Fruit fly (Drosophila melanogaster) whole organism, embryonic: ENCODE measurements around the gene CG32373.

Source experiments
- Awh ChIP-seq: fragments of 200-800 bp; sonication (Bioruptor generic); IDR thresholded peaks from 2 replicates; pipeline ENCODE4, ENCODE4 v1.3.6; 2022; ENCODE audit warnings: missing biosample characterization, missing genetic modification characterization
- B-H1 ChIP-seq: fragments of 200-800 bp; sonication (Bioruptor generic); IDR thresholded peaks from 3 replicates; pipeline ENCODE4 v1.3.6; 2022; ENCODE audit warnings: missing biosample characterization, missing genetic modification characterization
- BEAF-32 ChIP-seq: fragments of 200-800 bp; sonication (Bioruptor generic); optimal IDR thresholded peaks from 3 replicates; lab custom pipeline; 2017; ENCODE audit warnings: missing biosample characterization, missing genetic modification characterization, mild to moderate bottlenecking, moderate library complexity, missing genetic modification reagents
- CG10366 ChIP-seq: fragments of 200-800 bp; sonication (Bioruptor generic); IDR thresholded peaks from 2 replicates; pipeline ENCODE4 v1.3.6; 2022; ENCODE audit warnings: missing biosample characterization, missing genetic modification characterization
- CG10462 ChIP-seq: fragments of 200-800 bp; sonication (Bioruptor generic); optimal IDR thresholded peaks from 2 replicates; lab custom pipeline; 2016; ENCODE audit warnings: missing biosample characterization, missing genetic modification characterization
- CG10959 ChIP-seq: fragments of 200-800 bp; sonication (Bioruptor generic); IDR thresholded peaks from 2 replicates; pipeline ENCODE4 v1.3.6; 2022; ENCODE audit warnings: missing biosample characterization, missing genetic modification characterization
- CG11093 ChIP-seq: fragments of 200-800 bp; sonication (Bioruptor generic); IDR thresholded peaks from 3 replicates; pipeline ENCODE4 v1.3.6; 2022; ENCODE audit warnings: missing biosample characterization, missing genetic modification characterization
- CG11696 ChIP-seq: fragments of 200-800 bp; sonication (Bioruptor generic); IDR thresholded peaks from 2 replicates; pipeline ENCODE4 v1.3.6; 2022; ENCODE audit warnings: missing biosample characterization, missing genetic modification characterization
- CG12299 ChIP-seq: fragments of 200-800 bp; sonication (Bioruptor generic); optimal IDR thresholded peaks from 2 replicates; lab custom pipeline; 2018; ENCODE audit warnings: missing biosample characterization, mild to moderate bottlenecking, missing genetic modification characterization
- CG12769 ChIP-seq: fragments of 200-800 bp; sonication (Bioruptor generic); optimal IDR thresholded peaks from 2 replicates; lab custom pipeline; 2019; ENCODE audit warnings: missing biosample characterization, mild to moderate bottlenecking, missing genetic modification characterization, moderate library complexity
- CG13424 ChIP-seq: fragments of 200-800 bp; sonication (Bioruptor generic); optimal IDR thresholded peaks from 2 replicates; lab custom pipeline; 2019; ENCODE audit warnings: missing biosample characterization, mild to moderate bottlenecking, missing genetic modification characterization, moderate library complexity
- CG15269 ChIP-seq: fragments of 200-800 bp; sonication (Bioruptor generic); optimal IDR thresholded peaks from 2 replicates; lab custom pipeline; 2018; ENCODE audit warnings: missing biosample characterization, mild to moderate bottlenecking, missing genetic modification characterization, moderate library complexity
- CG1529 ChIP-seq: fragments of 200-800 bp; sonication (Bioruptor generic); optimal IDR thresholded peaks from 3 replicates; lab custom pipeline; 2018; ENCODE audit warnings: missing biosample characterization, missing genetic modification characterization
- CG16863 ChIP-seq: fragments of 200-800 bp; sonication (Bioruptor generic); optimal IDR thresholded peaks from 3 replicates; lab custom pipeline; 2016; ENCODE audit warnings: missing biosample characterization, missing genetic modification characterization
- CG17361 ChIP-seq: fragments of 200-800 bp; sonication (Bioruptor generic); IDR thresholded peaks from 3 replicates; pipeline ENCODE4 v1.3.6; 2022; ENCODE audit warnings: missing biosample characterization, missing genetic modification characterization
- CG1832 ChIP-seq: fragments of 200-800 bp; sonication (Bioruptor generic); optimal IDR thresholded peaks from 2 replicates; lab custom pipeline; 2017; ENCODE audit warnings: missing biosample characterization, mild to moderate bottlenecking, missing genetic modification characterization, inconsistent platforms
- CG30020 ChIP-seq: fragments of 200-800 bp; optimal IDR thresholded peaks from 2 replicates; lab custom pipeline; 2019; ENCODE audit warnings: missing biosample characterization, mild to moderate bottlenecking, missing genetic modification characterization, moderate library complexity
- CG31388 ChIP-seq: fragments of 200-800 bp; sonication (Bioruptor generic); optimal IDR thresholded peaks from 2 replicates; lab custom pipeline; 2016; ENCODE audit warnings: missing biosample characterization, missing genetic modification characterization
- CG3163 ChIP-seq: fragments of 200-800 bp; sonication (Bioruptor generic); optimal IDR thresholded peaks from 3 replicates; lab custom pipeline; 2016; ENCODE audit warnings: missing biosample characterization, missing genetic modification characterization
- CG32767 ChIP-seq: fragments of 200-800 bp; sonication (Bioruptor generic); IDR thresholded peaks from 2 replicates; pipeline ENCODE4 v1.3.6; 2022; ENCODE audit warnings: missing biosample characterization, missing genetic modification characterization
- CG33213 ChIP-seq: fragments of 200-800 bp; sonication (Bioruptor generic); optimal IDR thresholded peaks from 3 replicates; lab custom pipeline; 2016; ENCODE audit warnings: missing biosample characterization, missing genetic modification characterization
- CG4328 ChIP-seq: fragments of 200-800 bp; sonication (Bioruptor generic); optimal IDR thresholded peaks from 3 replicates; lab custom pipeline; 2017; ENCODE audit warnings: missing biosample characterization, missing genetic modification reagents, missing genetic modification characterization
- CG6654 ChIP-seq: fragments of 200-800 bp; sonication (Bioruptor generic); optimal IDR thresholded peaks from 2 replicates; lab custom pipeline; 2017; ENCODE audit warnings: missing biosample characterization, mild to moderate bottlenecking, missing genetic modification characterization
- CG6813 ChIP-seq: fragments of 200-800 bp; sonication (Bioruptor generic); optimal IDR thresholded peaks from 2 replicates; lab custom pipeline; 2017; ENCODE audit warnings: missing biosample characterization, missing genetic modification characterization, mild to moderate bottlenecking, moderate library complexity, missing genetic modification reagents
- Drgx ChIP-seq: fragments of 200-800 bp; sonication (Bioruptor generic); IDR thresholded peaks from 2 replicates; pipeline ENCODE4 v1.3.6; 2022; ENCODE audit warnings: missing biosample characterization, missing genetic modification characterization
- GATAe ChIP-seq: fragments of 200-800 bp; sonication (Bioruptor generic); conservative IDR thresholded peaks from 2 replicates; pipeline ENCODE4 v1.3.6; 2022; ENCODE audit warnings: missing biosample characterization, missing genetic modification characterization
- HLHmδ ChIP-seq: fragments of 200-800 bp; sonication (Bioruptor generic); optimal IDR thresholded peaks from 2 replicates; lab custom pipeline; 2018; ENCODE audit warnings: missing biosample characterization, mild to moderate bottlenecking, missing genetic modification characterization, moderate library complexity
- Mes4 ChIP-seq: fragments of 200-800 bp; sonication (Bioruptor generic); optimal IDR thresholded peaks from 2 replicates; lab custom pipeline; 2016; ENCODE audit warnings: missing biosample characterization, missing genetic modification characterization
- Oli ChIP-seq: fragments of 200-800 bp; sonication (Bioruptor generic); optimal IDR thresholded peaks from 2 replicates; lab custom pipeline; 2018; ENCODE audit warnings: missing biosample characterization, mild to moderate bottlenecking, missing genetic modification characterization, moderate library complexity
- br ChIP-seq: fragments of >200 bp; optimal IDR thresholded peaks from 2 replicates; lab custom pipeline; 2017
- cg ChIP-seq: fragments of 200-800 bp; sonication (Bioruptor generic); optimal IDR thresholded peaks from 3 replicates; lab custom pipeline; 2019; ENCODE audit warnings: missing biosample characterization, mild to moderate bottlenecking, missing genetic modification characterization, moderate library complexity
- crp ChIP-seq, 2 experiments: fragments of 200-800 bp; sonication (Bioruptor generic); optimal IDR thresholded peaks; 2 replicates in 1 of 2; 3 replicates in 1 of 2; lab custom pipeline; 2017; ENCODE audit warnings: missing biosample characterization in 2 of 2, missing genetic modification characterization in 2 of 2, mild to moderate bottlenecking in 1 of 2, moderate library complexity in 1 of 2
- danr ChIP-seq: fragments of 200-800 bp; sonication (Bioruptor generic); IDR thresholded peaks from 2 replicates; pipeline ENCODE4 v1.3.6; 2022; ENCODE audit warnings: missing biosample characterization, missing genetic modification characterization
- en ChIP-seq: fragments of 200-800 bp; sonication (Bioruptor generic); optimal IDR thresholded peaks from 2 replicates; lab custom pipeline; 2016; ENCODE audit warnings: missing biosample characterization, missing genetic modification characterization
- gem ChIP-seq: fragments of 200-800 bp; sonication (Bioruptor generic); optimal IDR thresholded peaks from 2 replicates; lab custom pipeline; 2019; ENCODE audit warnings: missing biosample characterization, mild to moderate bottlenecking, missing genetic modification characterization, moderate library complexity
- grau ChIP-seq: fragments of 200-800 bp; optimal IDR thresholded peaks from 3 replicates; lab custom pipeline; 2019; ENCODE audit warnings: missing biosample characterization, mild to moderate bottlenecking, missing genetic modification characterization, moderate library complexity
- hkb ChIP-seq, 2 experiments: fragments of 200-800 bp in 1 of 2; fragments of >200 bp in 1 of 2; sonication (Bioruptor generic) in 1 of 2; IDR thresholded peaks in 1 of 2; optimal IDR thresholded peaks in 1 of 2; 2 replicates each; pipeline versions ENCODE4 v1.3.6 to Lab custom; 2017 to 2022; ENCODE audit warnings: missing biosample characterization in 1 of 2, missing genetic modification characterization in 1 of 2
- nerfin-2 ChIP-seq: fragments of 200-800 bp; sonication (Bioruptor generic); IDR thresholded peaks from 2 replicates; pipeline ENCODE4 v1.3.6; 2022; ENCODE audit warnings: missing biosample characterization, missing genetic modification characterization; ENCODE audit not compliant: partially characterized antibody
- prd ChIP-seq, 3 experiments: fragments of >200 bp in 2 of 3; fragments of 200-800 bp in 1 of 3; sonication (Bioruptor generic) in 1 of 3; optimal IDR thresholded peaks in 2 of 3; IDR thresholded peaks in 1 of 3; 2 replicates in 2 of 3; 3 replicates in 1 of 3; pipeline versions ENCODE4 v1.3.6 to Lab custom; 2017 to 2022; ENCODE audit warnings: missing biosample characterization in 1 of 3, missing genetic modification characterization in 1 of 3
- row ChIP-seq: fragments of 200-800 bp; sonication (Bioruptor generic); IDR thresholded peaks from 3 replicates; pipeline ENCODE4 v1.3.6; 2022; ENCODE audit warnings: missing biosample characterization, missing genetic modification characterization
- sd ChIP-seq: fragments of 200-800 bp; sonication (Bioruptor generic); optimal IDR thresholded peaks from 3 replicates; lab custom pipeline; 2018; ENCODE audit warnings: missing biosample characterization, mild to moderate bottlenecking, missing genetic modification characterization, moderate library complexity
- sens ChIP-seq: fragments of 200-800 bp; sonication (Bioruptor generic); peaks from one replicate; lab custom pipeline; 2016; ENCODE audit warnings: missing biosample characterization, missing genetic modification characterization
- sens-2 ChIP-seq: fragments of 200-800 bp; sonication (Bioruptor generic); IDR thresholded peaks from 2 replicates; pipeline ENCODE4 v1.3.6; 2022; ENCODE audit warnings: missing biosample characterization, missing genetic modification characterization
- seq ChIP-seq: fragments of 200-800 bp; sonication (Bioruptor generic); IDR thresholded peaks from 2 replicates; pipeline ENCODE4 v1.3.6; 2022; ENCODE audit warnings: missing biosample characterization, missing genetic modification characterization
- sima ChIP-seq: fragments of 200-800 bp; sonication (Bioruptor generic); optimal IDR thresholded peaks from 2 replicates; lab custom pipeline; 2016; ENCODE audit warnings: missing biosample characterization, missing genetic modification characterization
- twi ChIP-seq: fragments of 200-800 bp; optimal IDR thresholded peaks from 2 replicates; lab custom pipeline; 2019; ENCODE audit warnings: missing biosample characterization, mild to moderate bottlenecking, missing genetic modification characterization, moderate library complexity
- unc-4 ChIP-seq: fragments of 200-800 bp; sonication (Bioruptor generic); IDR thresholded peaks from 2 replicates; pipeline ENCODE4 v1.3.6; 2022; ENCODE audit warnings: missing biosample characterization, missing genetic modification characterization; ENCODE audit not compliant: partially characterized antibody
- wor ChIP-seq: fragments of 200-800 bp; sonication (Bioruptor generic); IDR thresholded peaks from 2 replicates; pipeline ENCODE4 v1.3.6; 2022; ENCODE audit warnings: missing biosample characterization, missing genetic modification characterization
- zen ChIP-seq: fragments of 200-800 bp; sonication (Bioruptor generic); optimal IDR thresholded peaks from 3 replicates; lab custom pipeline; 2018; ENCODE audit warnings: missing biosample characterization, mild to moderate bottlenecking, missing genetic modification characterization, moderate library complexity
- zfh1 ChIP-seq: fragments of 200-800 bp; sonication (Bioruptor generic); IDR thresholded peaks from 3 replicates; pipeline ENCODE4 v1.3.6; 2022; ENCODE audit warnings: missing biosample characterization, missing genetic modification characterization

The CG32373 gene

DNA sequence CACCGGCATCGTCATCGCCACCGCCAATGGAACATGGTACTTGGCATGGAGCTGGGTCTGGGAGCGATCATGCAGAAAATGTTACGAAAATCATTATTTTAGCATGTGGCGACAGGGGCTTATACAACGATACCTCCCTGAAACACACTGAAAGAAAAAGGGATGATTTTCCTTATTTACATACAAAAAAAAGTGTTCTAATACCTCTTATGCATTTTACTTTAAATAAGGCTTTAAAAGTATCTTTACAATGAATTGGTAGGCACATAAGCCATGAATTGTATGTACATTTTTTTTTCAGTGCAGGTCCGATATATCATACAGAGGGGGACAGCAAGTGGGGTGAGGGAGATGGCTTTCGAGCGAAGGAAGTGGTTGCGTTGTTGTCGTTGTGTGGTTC is 36.1 kb upstream of the CG32373 start (continued):
- TF ChIP-seq unc-4 (GFP tag; lab: Robert Waterston, UW), result no peak
- no peak for TF ChIP-seq CG10462 (GFP tag; lab: Kevin White, UChicago)
- no peak for TF ChIP-seq CG11696 (GFP tag; lab: Robert Waterston, UW)
- TF ChIP-seq CG12299 (tag; lab: Kevin White, UChicago), result no peak
- no peak for TF ChIP-seq BEAF-32 (GFP tag; lab: Kevin White, UChicago)
- TF ChIP-seq Oli (tag; lab: Kevin White, UChicago), result peak; percentile 57
- TF ChIP-seq CG15269 (tag; lab: Kevin White, UChicago), result peak; percentile 45
- TF ChIP-seq sens (GFP tag; lab: Kevin White, UChicago), result peak; percentile 88
- no peak for TF ChIP-seq Awh (GFP tag; lab: Robert Waterston, UW)
- no peak for TF ChIP-seq prd (optimal IDR thresholded peaks at IDR 0.05; lab: Kevin White, UChicago)
- peak; percentile 65; the same call in 2 of the 3 replicates for TF ChIP-seq prd (GFP tag; IDR thresholded peaks at IDR 0.05; lab: Robert Waterston, UW)
- TF ChIP-seq seq (GFP tag; lab: Robert Waterston, UW), result no peak
- peak; percentile 47 for TF ChIP-seq CG10366 (GFP tag; lab: Robert Waterston, UW)
- no peak for TF ChIP-seq en (GFP tag; lab: Kevin White, UChicago)
- peak; percentile 57; the same call in 2 of the 3 replicates for TF ChIP-seq row (GFP tag; lab: Robert Waterston, UW)
- TF ChIP-seq gem (tag; lab: Kevin White, UChicago), result peak; percentile 72
- no peak for TF ChIP-seq CG6654 (GFP tag; lab: Kevin White, UChicago)
- TF ChIP-seq CG33213, result no peak
- no peak for TF ChIP-seq CG30020
- TF ChIP-seq CG1832 (GFP tag; lab: Kevin White, UChicago), result no peak
- TF ChIP-seq CG10959 (GFP tag; lab: Robert Waterston, UW), result 0 out of 2 replicates have a peak, but pooled peaks have one; percentile 21
- no peak for TF ChIP-seq B-H1 (GFP tag; lab: Robert Waterston, UW)
- TF ChIP-seq crp (GFP tag; optimal IDR thresholded peaks at IDR 0.05; lab: Kevin White, UChicago), result no peak
- no peak for TF ChIP-seq CG11093 (GFP tag; lab: Robert Waterston, UW)
- TF ChIP-seq CG32767 (GFP tag; lab: Robert Waterston, UW), result no peak
- no peak for TF ChIP-seq CG16863
- 0 out of 2 replicates have a peak, but pooled peaks have one; percentile 15 for TF ChIP-seq danr (GFP tag; lab: Robert Waterston, UW)
- TF ChIP-seq Drgx, result peak; percentile 39; the same call in 1 of the 2 replicates
- TF ChIP-seq sima (GFP tag; lab: Kevin White, UChicago), result no peak
- TF ChIP-seq CG17361 (GFP tag; lab: Robert Waterston, UW), result 0 out of 3 replicates have a peak, but pooled peaks have one; percentile 26
- no peak for TF ChIP-seq CG3163 (GFP tag; lab: Kevin White, UChicago)
- TF ChIP-seq zen (tag; lab: Kevin White, UChicago), result no peak
- peak; percentile 56 for TF ChIP-seq CG13424
- no peak for TF ChIP-seq sens-2 (GFP tag; lab: Robert Waterston, UW)
- TF ChIP-seq grau, result peak; percentile 35
- no peak for TF ChIP-seq hkb (optimal IDR thresholded peaks at IDR 0.05; lab: Kevin White, UChicago)
- 0 out of 2 replicates have a peak, but pooled peaks have one; percentile 24 for TF ChIP-seq hkb (GFP tag; IDR thresholded peaks at IDR 0.05; lab: Robert Waterston, UW)
- no peak for TF ChIP-seq HLHmδ (GFP tag; lab: Kevin White, UChicago)
- no peak for TF ChIP-seq cg (GFP tag; lab: Kevin White, UChicago)
- no peak for TF ChIP-seq CG4328 (GFP tag; lab: Kevin White, UChicago)
- TF ChIP-seq twi (tag; lab: Kevin White, UChicago), result no peak
- TF ChIP-seq nerfin-2 (GFP tag; lab: Robert Waterston, UW), result no peak
- TF ChIP-seq sd, result no peak
- no peak for TF ChIP-seq GATAe (GFP tag; lab: Robert Waterston, UW)
- no peak for TF ChIP-seq br (lab: Kevin White, UChicago)
- TF ChIP-seq CG6813 (GFP tag; lab: Kevin White, UChicago), result peak; percentile 14
- no peak for TF ChIP-seq wor (GFP tag; lab: Robert Waterston, UW)
- no peak for TF ChIP-seq CG1529 (GFP tag; lab: Kevin White, UChicago)
- TF ChIP-seq CG31388 (GFP tag; lab: Kevin White, UChicago), result no peak
- TF ChIP-seq zfh1, result peak; percentile 57; the same call in 1 of the 3 replicates
- TF ChIP-seq CG12769, result peak; percentile 29
- no peak for TF ChIP-seq Mes4
